Fruit fly (Drosophila melanogaster): ENCODE measurements around the gene Kap-alpha3.

Kap-alpha3 gene

DNA sequence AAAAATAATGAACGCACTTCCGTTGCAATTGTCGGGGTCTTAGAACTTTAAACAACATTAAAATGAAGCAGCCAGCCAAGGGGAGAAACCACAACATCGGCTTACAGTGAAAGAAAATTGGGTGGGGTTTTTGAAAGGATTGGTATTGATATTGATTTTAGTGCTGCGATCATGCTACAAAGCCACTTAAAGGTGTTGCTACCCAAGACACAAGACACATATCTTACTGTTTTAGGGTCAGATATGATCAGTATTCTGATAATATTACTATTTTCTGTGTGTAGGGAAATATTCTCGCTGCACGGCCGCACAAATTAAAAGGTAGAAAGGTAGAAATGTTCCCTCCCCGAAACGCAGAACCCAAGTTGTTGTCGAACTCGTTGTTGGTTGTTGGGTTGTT lies 27.6 kb upstream of the Kap-alpha3 start:
- peak; percentile 63 for TF ChIP-seq fd59A (GFP tag; optimal IDR thresholded peaks at IDR 0.05)
- TF ChIP-seq CG3919 (GFP tag; optimal IDR thresholded peaks at IDR 0.05): peak; percentile 75
- TF ChIP-seq dsx (GFP tag; optimal IDR thresholded peaks at IDR 0.05; ENCODE audit: poor library complexity, severe bottlenecking): peak; percentile 61
- TF ChIP-seq OdsH (GFP tag; optimal IDR thresholded peaks at IDR 0.05): peak; percentile 61
- TF ChIP-seq fd85E (GFP tag; optimal IDR thresholded peaks at IDR 0.05): no peak
- peak; percentile 35 for TF ChIP-seq CG8632 (GFP tag; optimal IDR thresholded peaks at IDR 0.05)
- TF ChIP-seq Eip78C (GFP tag): peak; percentile 88
- peak; percentile 28 to 35 for TF ChIP-seq ss (GFP tag; optimal IDR thresholded peaks at IDR 0.05)
- TF ChIP-seq CG11762 (GFP tag; optimal IDR thresholded peaks at IDR 0.05; ENCODE audit: insufficient read depth): peak; percentile 17
- TF ChIP-seq Hr38 (GFP tag; optimal IDR thresholded peaks at IDR 0.05): no peak
- peak; percentile 63 for TF ChIP-seq CG3032 (tag; optimal IDR thresholded peaks at IDR 0.05)
- TF ChIP-seq vri (GFP tag; optimal IDR thresholded peaks at IDR 0.05): peak; percentile 13
- TF ChIP-seq Ets96B (tag; optimal IDR thresholded peaks at IDR 0.05): peak; percentile 71
- TF ChIP-seq eg (GFP tag; IDR thresholded peaks at IDR 0.05): no peak
- TF ChIP-seq Gug (GFP tag; IDR thresholded peaks at IDR 0.05): no peak; the same call in 1 of the 2 replicates
- no peak for TF ChIP-seq CG11294 (GFP tag; IDR thresholded peaks at IDR 0.05)
- no peak for TF ChIP-seq dac (GFP tag; optimal IDR thresholded peaks at IDR 0.05)
- no peak for TF ChIP-seq CG4318 (GFP tag; optimal IDR thresholded peaks at IDR 0.05)
- TF ChIP-seq topi (GFP tag; optimal IDR thresholded peaks at IDR 0.05): peak; percentile 54
- TF ChIP-seq Met (GFP tag; optimal IDR thresholded peaks at IDR 0.05): peak; percentile 52
- TF ChIP-seq CG10631 (GFP tag; optimal IDR thresholded peaks at IDR 0.05): peak; percentile 69
- TF ChIP-seq CG6792 (GFP tag; optimal IDR thresholded peaks at IDR 0.05): peak; percentile 59
- no peak for TF ChIP-seq Blimp-1 (GFP tag; optimal IDR thresholded peaks at IDR 0.05)
- TF ChIP-seq Sox14 (GFP tag; optimal IDR thresholded peaks at IDR 0.05): peak; percentile 61
- TF ChIP-seq svp (GFP tag): peak; percentile 75
- TF ChIP-seq CG15336 (GFP tag; IDR thresholded peaks at IDR 0.05): peak; percentile 43; the same call in 1 of the 2 replicates
- peak; percentile 53 for TF ChIP-seq CG32006 (GFP tag; optimal IDR thresholded peaks at IDR 0.05)
- peak; percentile 62 for TF ChIP-seq CG1621 (tag; optimal IDR thresholded peaks at IDR 0.05)
- peak; percentile 7 for TF ChIP-seq CG6854 (GFP tag; optimal IDR thresholded peaks at IDR 0.05)
- TF ChIP-seq Sox15 (GFP tag; optimal IDR thresholded peaks at IDR 0.05): no peak
- TF ChIP-seq lz (GFP tag; optimal IDR thresholded peaks at IDR 0.05): peak; percentile 47
- peak; percentile 64 for TF ChIP-seq CG6808 (GFP tag; optimal IDR thresholded peaks at IDR 0.05)
- TF ChIP-seq CG8319 (GFP tag; optimal IDR thresholded peaks at IDR 0.05): peak; percentile 43
- peak; percentile 31 for TF ChIP-seq net (GFP tag; optimal IDR thresholded peaks at IDR 0.05)
- peak; percentile 57 for TF ChIP-seq Hr39 (GFP tag; optimal IDR thresholded peaks at IDR 0.05)
- TF ChIP-seq CG8119 (GFP tag; IDR thresholded peaks at IDR 0.05): peak; percentile 39; the same call in 1 of the 3 replicates
- no peak for TF ChIP-seq Eip93F (GFP tag; optimal IDR thresholded peaks at IDR 0.05)
- TF ChIP-seq CG34406 (GFP tag; optimal IDR thresholded peaks at IDR 0.05): peak; percentile 14
- TF ChIP-seq spab (GFP tag; optimal IDR thresholded peaks at IDR 0.05): peak; percentile 65
- TF ChIP-seq CG16779 (tag; optimal IDR thresholded peaks at IDR 0.05): peak; percentile 25
- peak; percentile 63 for TF ChIP-seq pdm3 (GFP tag; optimal IDR thresholded peaks at IDR 0.05)
- peak; percentile 65 for TF ChIP-seq Eip75B (GFP tag; optimal IDR thresholded peaks at IDR 0.05)
- no peak for TF ChIP-seq fkh (GFP tag; optimal IDR thresholded peaks at IDR 0.05)
- TF ChIP-seq achi (GFP tag; optimal IDR thresholded peaks at IDR 0.05): peak; percentile 61
- peak; percentile 28 for TF ChIP-seq Lpt (GFP tag; optimal IDR thresholded peaks at IDR 0.05)
- TF ChIP-seq CG11902 (GFP tag; optimal IDR thresholded peaks at IDR 0.05): no peak
- TF ChIP-seq Ets21C (GFP tag; optimal IDR thresholded peaks at IDR 0.05): peak; percentile 36
- TF ChIP-seq Smox (GFP tag; optimal IDR thresholded peaks at IDR 0.05): peak; percentile 53
- TF ChIP-seq salr (GFP tag; optimal IDR thresholded peaks at IDR 0.05): peak; percentile 43 to 48
- TF ChIP-seq Hr4 (GFP tag; optimal IDR thresholded peaks at IDR 0.05): no peak
- no peak for TF ChIP-seq CG9139 (GFP tag; optimal IDR thresholded peaks at IDR 0.05)
- no peak for TF ChIP-seq CG6276 (GFP tag; optimal IDR thresholded peaks at IDR 0.05)
